Worm (Caenorhabditis elegans) whole organism, early embryonic: Measurements from ENCODE around the gene C35B1.4.

Experiments used
- ama-1 ChIP-seq: fragments of 150-350 bp; optimal IDR thresholded peaks from 2 replicates; lab custom pipeline; 2014
- ets-7 ChIP-seq: sonication (generic microtip); optimal IDR thresholded peaks from 2 replicates; lab custom pipeline; 2016; ENCODE audit warnings: missing genotype, missing genetic modification characterization, missing compliant biosample characterization

DNA sequence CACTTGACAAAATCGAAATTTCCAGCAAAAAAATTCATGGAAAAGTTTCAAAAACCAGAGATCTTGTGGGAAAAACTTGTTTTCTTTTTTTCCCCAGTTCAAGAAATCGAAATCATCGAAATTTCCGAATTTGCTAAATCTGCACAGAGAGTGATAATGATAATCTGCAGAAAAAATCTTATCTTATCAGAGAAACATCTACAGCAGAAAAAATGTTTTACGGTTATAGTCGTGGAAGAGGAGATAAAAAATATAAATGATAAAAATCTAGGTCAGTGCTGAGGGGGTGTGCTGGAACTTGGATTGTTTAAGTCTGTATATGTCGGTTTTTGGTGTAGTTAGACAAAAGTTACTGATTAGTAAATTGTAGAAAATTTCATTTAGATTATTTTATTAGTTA is 47.3 kb upstream of the C35B1.4 start:
- TF ChIP-seq ama-1 (lab: Kevin White, UChicago) (no peak), ets-7 (tag; lab: Kevin White, UChicago) (no peak)
